Fruit fly (Drosophila melanogaster): ENCODE results near the gene RpS5a.

RpS5a gene

dm6 chrX:17160396-17161040 is 12.5 kb upstream of the RpS5a start:
- TF ChIP-seq CG5204 (GFP tag; optimal IDR thresholded peaks at IDR 0.05) (no peak), CG11617 (GFP tag; optimal IDR thresholded peaks at IDR 0.05) (no peak), cnc (optimal IDR thresholded peaks at IDR 0.05) (no peak), pad (GFP tag; optimal IDR thresholded peaks at IDR 0.05) (no peak), CG33017 (tag; optimal IDR thresholded peaks at IDR 0.05) (no peak), Crg-1 (GFP tag; optimal IDR thresholded peaks at IDR 0.05) (no peak), kay (GFP tag; ENCODE audit: borderline replicate concordance) (no peak), Clk (GFP tag; optimal IDR thresholded peaks at IDR 0.05) (no peak), CG1620 (GFP tag; optimal IDR thresholded peaks at IDR 0.05) (no peak)

dm6 chrX:17159819-17160218 is 11.8 kb upstream of the RpS5a start, which contains the start of gene baz:
baz (plus strand) TSS chrX:17160006.
- TF ChIP-seq Crg-1 (GFP tag; optimal IDR thresholded peaks at IDR 0.05) = no peak
- no peak for TF ChIP-seq kay (GFP tag; ENCODE audit: borderline replicate concordance)
- TF ChIP-seq CG7101 (tag; optimal IDR thresholded peaks at IDR 0.05) = peak; percentile 35
- TF ChIP-seq bab1 (GFP tag; optimal IDR thresholded peaks at IDR 0.05) = peak; percentile 43
- TF ChIP-seq Mnt (GFP tag; optimal IDR thresholded peaks at IDR 0.05) = peak; percentile 19

dm6 chrX:17159116-17159515 is 11.1 kb upstream of the RpS5a start, which contains the start of gene xmas:
xmas (minus strand) TSS chrX:17159306.
- TF ChIP-seq Mnt (GFP tag; optimal IDR thresholded peaks at IDR 0.05) (no peak), cic (GFP tag; optimal IDR thresholded peaks at IDR 0.05) (no peak), CG7045 (GFP tag; optimal IDR thresholded peaks at IDR 0.05) (no peak), CG5204 (GFP tag; optimal IDR thresholded peaks at IDR 0.05) (no peak), Crg-1 (GFP tag; optimal IDR thresholded peaks at IDR 0.05) (no peak), pad (GFP tag; optimal IDR thresholded peaks at IDR 0.05) (no peak), CG1620 (GFP tag; optimal IDR thresholded peaks at IDR 0.05) (no peak), CG7101 (tag; optimal IDR thresholded peaks at IDR 0.05) (no peak), kay (GFP tag; ENCODE audit: borderline replicate concordance) (no peak), CG11617 (GFP tag; optimal IDR thresholded peaks at IDR 0.05) (no peak), cnc (optimal IDR thresholded peaks at IDR 0.05) (no peak), tj (GFP tag; optimal IDR thresholded peaks at IDR 0.05) (no peak), Hr96 (GFP tag; optimal IDR thresholded peaks at IDR 0.05) (no peak), CG33017 (tag; optimal IDR thresholded peaks at IDR 0.05) (no peak), ovo (GFP tag; optimal IDR thresholded peaks at IDR 0.05) (no peak), toe (GFP tag; optimal IDR thresholded peaks at IDR 0.05) (no peak)

- TF ChIP-seq bab1 (GFP tag; optimal IDR thresholded peaks at IDR 0.05) = no peak
- TF ChIP-seq CG5204 (GFP tag; optimal IDR thresholded peaks at IDR 0.05) = no peak
- no peak for TF ChIP-seq ovo (GFP tag; optimal IDR thresholded peaks at IDR 0.05)
- no peak for TF ChIP-seq CG11617 (GFP tag; optimal IDR thresholded peaks at IDR 0.05)
- TF ChIP-seq CG7045 (GFP tag; optimal IDR thresholded peaks at IDR 0.05) = no peak
- TF ChIP-seq kay (GFP tag; ENCODE audit: borderline replicate concordance) = no peak
- no peak for TF ChIP-seq CG1620 (GFP tag; optimal IDR thresholded peaks at IDR 0.05)
- no peak for TF ChIP-seq cic (GFP tag; optimal IDR thresholded peaks at IDR 0.05)
- TF ChIP-seq CG14711 (tag; optimal IDR thresholded peaks at IDR 0.05) = no peak
- no peak for TF ChIP-seq Hr96 (GFP tag; optimal IDR thresholded peaks at IDR 0.05)
- TF ChIP-seq tj (GFP tag; optimal IDR thresholded peaks at IDR 0.05) = peak; percentile 75
- TF ChIP-seq Mnt (GFP tag; optimal IDR thresholded peaks at IDR 0.05) = peak; percentile 32
Measured at dm6 chrX:17150660-17151059, 2.6 kb upstream of the RpS5a start.

dm6 chrX:17149652-17150266 is 1.7 kb upstream of the RpS5a start:
- TF ChIP-seq CG5204 (GFP tag; optimal IDR thresholded peaks at IDR 0.05) (no peak), CG12768 (GFP tag; optimal IDR thresholded peaks at IDR 0.05) (peak; percentile 54)

dm6 chrX:17148951-17149449 is 936 bp upstream of the RpS5a start, which contains the start of gene Chchd2:
Chchd2 (plus strand) TSS chrX:17149001.
- TF ChIP-seq CG14711 (tag; optimal IDR thresholded peaks at IDR 0.05) (no peak), CG7045 (GFP tag; optimal IDR thresholded peaks at IDR 0.05) (no peak), kay (GFP tag; ENCODE audit: borderline replicate concordance) (peak; percentile 19), bab1 (GFP tag; optimal IDR thresholded peaks at IDR 0.05) (peak; percentile 86), CG7101 (tag; optimal IDR thresholded peaks at IDR 0.05) (no peak), CG1620 (GFP tag; optimal IDR thresholded peaks at IDR 0.05) (peak; percentile 33), Mnt (GFP tag; optimal IDR thresholded peaks at IDR 0.05) (peak; percentile 56), tj (GFP tag; optimal IDR thresholded peaks at IDR 0.05) (peak; percentile 42), Hr96 (GFP tag; optimal IDR thresholded peaks at IDR 0.05) (peak; percentile 44), CG12768 (GFP tag; optimal IDR thresholded peaks at IDR 0.05) (no peak), Crg-1 (GFP tag; optimal IDR thresholded peaks at IDR 0.05) (peak; percentile 22), CG5204 (GFP tag; optimal IDR thresholded peaks at IDR 0.05) (no peak), cic (GFP tag; optimal IDR thresholded peaks at IDR 0.05) (peak; percentile 19), Clk (GFP tag; optimal IDR thresholded peaks at IDR 0.05) (no peak), pad (GFP tag; optimal IDR thresholded peaks at IDR 0.05) (no peak), cnc (optimal IDR thresholded peaks at IDR 0.05) (no peak), CG11617 (GFP tag; optimal IDR thresholded peaks at IDR 0.05) (peak; percentile 25), toe (GFP tag; optimal IDR thresholded peaks at IDR 0.05) (no peak), CG33017 (tag; optimal IDR thresholded peaks at IDR 0.05) (no peak), ovo (GFP tag; optimal IDR thresholded peaks at IDR 0.05) (no peak)
